Worm (Caenorhabditis elegans) whole organism, mixed stage, embryonic: Measurements from ENCODE around the gene phg-1.

Experiments
- M03D4.4 ChIP-seq: sonication (generic microtip); optimal IDR thresholded peaks from 2 replicates; lab custom pipeline; 2017; ENCODE audit warnings: mild to moderate bottlenecking, missing genetic modification characterization, missing compliant biosample characterization
- bed-3 ChIP-seq: fragments of 200-800 bp; sonication (Bioruptor generic); optimal IDR thresholded peaks from 3 replicates; lab custom pipeline; 2018; ENCODE audit warnings: mild to moderate bottlenecking, missing genetic modification characterization, moderate library complexity, missing compliant biosample characterization
- blmp-1 ChIP-seq: fragments of 150-350 bp; optimal IDR thresholded peaks from 2 replicates; lab custom pipeline; 2014; ENCODE audit warnings: missing biosample characterization, missing genetic modification characterization
- ceh-39 ChIP-seq: fragments of 150-350 bp; optimal IDR thresholded peaks from 2 replicates; lab custom pipeline; 2014; ENCODE audit warnings: missing biosample characterization, missing genetic modification characterization
- ceh-43 ChIP-seq: fragments of 200-800 bp; sonication (Bioruptor generic); optimal IDR thresholded peaks from 2 replicates; lab custom pipeline; 2018; ENCODE audit warnings: mild to moderate bottlenecking, missing genetic modification characterization, moderate library complexity, missing compliant biosample characterization
- ceh-83 ChIP-seq: fragments of 200-800 bp; sonication (Bioruptor generic); optimal IDR thresholded peaks from 2 replicates; lab custom pipeline; 2018; ENCODE audit warnings: mild to moderate bottlenecking, missing genetic modification characterization, missing compliant biosample characterization
- ces-1 ChIP-seq: fragments of 150-350 bp; optimal IDR thresholded peaks from 2 replicates; lab custom pipeline; 2014; ENCODE audit warnings: missing biosample characterization, missing genetic modification reagents, missing genetic modification characterization
- cnd-1 ChIP-seq: fragments of 200-800 bp; sonication (Bioruptor generic); optimal IDR thresholded peaks from 2 replicates; lab custom pipeline; 2018; ENCODE audit warnings: mild to moderate bottlenecking, missing genetic modification characterization, missing compliant biosample characterization
- elt-1 ChIP-seq: sonication (generic microtip); optimal IDR thresholded peaks from 2 replicates; lab custom pipeline; 2017; ENCODE audit warnings: missing genetic modification characterization, mild to moderate bottlenecking, missing compliant biosample characterization, antibody characterized with exemption, moderate library complexity, borderline replicate concordance; ENCODE audit not compliant: insufficient read depth
- elt-3 ChIP-seq: fragments of 150-350 bp; optimal IDR thresholded peaks from 2 replicates; lab custom pipeline; 2014; ENCODE audit warnings: missing biosample characterization, missing genetic modification characterization
- flh-1 ChIP-seq: fragments of 200-800 bp; sonication (Bioruptor generic); optimal IDR thresholded peaks from 2 replicates; lab custom pipeline; 2018; ENCODE audit warnings: mild to moderate bottlenecking, missing genetic modification characterization, moderate library complexity, missing compliant biosample characterization
- ham-2 ChIP-seq: fragments of 200-800 bp; sonication (Bioruptor generic); optimal IDR thresholded peaks from 2 replicates; lab custom pipeline; 2018; ENCODE audit warnings: mild to moderate bottlenecking, missing genetic modification characterization, missing compliant biosample characterization
- hlh-1 ChIP-seq: fragments of 150-350 bp; optimal IDR thresholded peaks from 2 replicates; lab custom pipeline; 2014; ENCODE audit warnings: missing biosample characterization, missing genetic modification reagents, missing genetic modification characterization
- lin-13 ChIP-seq: fragments of 150-350 bp; optimal IDR thresholded peaks from 2 replicates; lab custom pipeline; 2014; ENCODE audit warnings: missing biosample characterization, missing genetic modification characterization
- lin-32 ChIP-seq: fragments of 200-800 bp; sonication (Bioruptor generic); optimal IDR thresholded peaks from 2 replicates; lab custom pipeline; 2018; ENCODE audit warnings: mild to moderate bottlenecking, missing genetic modification characterization, missing compliant biosample characterization
- lsy-2 ChIP-seq: fragments of 150-350 bp; optimal IDR thresholded peaks from 2 replicates; lab custom pipeline; 2014; ENCODE audit warnings: missing biosample characterization, missing genetic modification characterization
- mab-5 ChIP-seq: fragments of 150-350 bp; optimal IDR thresholded peaks from 2 replicates; lab custom pipeline; 2014; ENCODE audit warnings: missing biosample characterization, missing genetic modification characterization
- mep-1 ChIP-seq: fragments of 150-350 bp; optimal IDR thresholded peaks from 2 replicates; lab custom pipeline; 2017; ENCODE audit warnings: missing biosample characterization, missing genetic modification reagents, missing genetic modification characterization, inconsistent platforms
- mls-2 ChIP-seq: sonication (generic microtip); optimal IDR thresholded peaks from 2 replicates; lab custom pipeline; 2016; ENCODE audit warnings: mild to moderate bottlenecking, missing genetic modification characterization, moderate library complexity, missing compliant biosample characterization
- nhr-2 ChIP-seq: fragments of 150-350 bp; optimal IDR thresholded peaks from 2 replicates; lab custom pipeline; 2014; ENCODE audit warnings: missing biosample characterization, missing genetic modification characterization
- nhr-237 ChIP-seq: fragments of 150-350 bp; optimal IDR thresholded peaks from 2 replicates; lab custom pipeline; 2014; ENCODE audit warnings: missing biosample characterization, missing genetic modification characterization
- pha-4 ChIP-seq: fragments of 150-350 bp; optimal IDR thresholded peaks from 2 replicates; lab custom pipeline; 2018; ENCODE audit warnings: missing biosample characterization, missing genetic modification reagents, missing genetic modification characterization
- sem-2 ChIP-seq: fragments of 200-800 bp; sonication (Bioruptor generic); optimal IDR thresholded peaks from 2 replicates; lab custom pipeline; 2018; ENCODE audit warnings: mild to moderate bottlenecking, missing genetic modification characterization, missing compliant biosample characterization
- snpc-4 ChIP-seq: fragments of 150-350 bp; optimal IDR thresholded peaks from 2 replicates; lab custom pipeline; 2014; ENCODE audit warnings: missing biosample characterization, missing genetic modification characterization
- sptf-1 ChIP-seq: sonication (generic microtip); optimal IDR thresholded peaks from 2 replicates; lab custom pipeline; 2017; ENCODE audit warnings: mild to moderate bottlenecking, missing genetic modification characterization, moderate library complexity, missing compliant biosample characterization
- tbx-8 ChIP-seq: fragments of 200-800 bp; sonication (Bioruptor generic); optimal IDR thresholded peaks from 2 replicates; lab custom pipeline; 2018; ENCODE audit warnings: mild to moderate bottlenecking, missing genetic modification characterization, moderate library complexity, missing compliant biosample characterization
- unc-120 ChIP-seq: sonication (generic microtip); optimal IDR thresholded peaks from 2 replicates; lab custom pipeline; 2017; ENCODE audit warnings: missing genetic modification characterization, missing compliant biosample characterization; ENCODE audit not compliant: poor library complexity, severe bottlenecking
- unc-39 ChIP-seq: fragments of 150-350 bp; optimal IDR thresholded peaks from 2 replicates; lab custom pipeline; 2014; ENCODE audit warnings: missing biosample characterization, missing genetic modification characterization
- unc-62 ChIP-seq: fragments of 150-350 bp; optimal IDR thresholded peaks from 2 replicates; lab custom pipeline; 2014; ENCODE audit warnings: missing biosample characterization, missing genetic modification reagents, missing genetic modification characterization
- zip-8 ChIP-seq: fragments of 150-350 bp; optimal IDR thresholded peaks from 2 replicates; lab custom pipeline; 2014; ENCODE audit warnings: missing biosample characterization, missing genetic modification characterization
- ztf-11 ChIP-seq: fragments of 150-350 bp; optimal IDR thresholded peaks from 2 replicates; lab custom pipeline; 2014; ENCODE audit warnings: missing biosample characterization, missing genetic modification characterization

The phg-1 gene

DNA sequence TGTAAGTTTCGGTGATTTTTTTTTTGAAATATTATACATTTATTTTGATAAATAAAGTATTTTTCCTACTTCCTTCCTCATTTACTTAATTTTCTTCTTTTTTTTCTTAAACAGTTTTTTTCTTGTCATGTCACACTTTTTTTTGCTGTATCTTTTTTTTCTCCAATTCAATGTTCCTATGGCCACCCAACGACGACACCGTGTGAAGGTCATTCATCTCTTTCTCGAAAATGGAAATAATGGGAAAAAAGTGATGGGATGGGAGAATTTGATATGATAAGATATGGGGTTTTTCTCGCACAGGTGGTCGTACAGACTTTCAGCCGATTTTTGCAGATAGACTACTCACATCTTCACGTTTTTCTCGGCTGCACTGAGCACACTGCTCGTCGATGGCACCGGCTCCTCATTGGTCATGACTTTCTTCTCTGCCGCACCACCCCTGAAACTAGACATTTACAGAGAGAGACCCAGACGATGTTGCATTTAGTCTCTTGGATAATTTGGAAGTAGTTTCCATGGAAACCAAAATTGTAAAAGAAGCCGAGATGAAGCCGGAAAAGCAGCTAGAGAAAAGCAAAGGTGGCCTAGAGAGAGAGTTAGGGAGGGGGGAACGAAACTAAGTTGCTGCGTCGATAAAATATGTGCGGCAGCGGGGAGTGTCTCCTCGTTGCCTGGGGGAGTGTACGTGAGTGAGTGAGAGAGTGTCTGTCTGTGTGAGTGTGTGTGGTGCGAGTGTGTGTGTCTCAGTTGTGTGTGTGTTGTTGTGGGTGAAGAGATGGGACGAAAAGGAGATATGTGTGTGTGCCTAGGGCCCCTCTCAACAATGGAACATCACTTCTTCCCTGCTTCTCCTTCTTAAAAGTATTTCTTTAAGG is 31.7 kb downstream of the phg-1 start, which contains the start of gene daf-19 (continued):
- TF ChIP-seq M03D4.4 (tag; lab: Kevin White, UChicago), result peak; percentile 69
- TF ChIP-seq pha-4 (tag; lab: Kevin White, UChicago), result peak; percentile 36
- TF ChIP-seq lin-32, result peak; percentile 63
- peak; percentile 74 for TF ChIP-seq lsy-2 (tag; lab: Kevin White, UChicago)
- TF ChIP-seq hlh-1 (tag; lab: Kevin White, UChicago), result peak; percentile 85
- TF ChIP-seq, all 35 proteins: peak for 23

ce11 chrII:10170837-10171318 is 33.4 kb downstream of the phg-1 start, which contains the start of gene gpd-4:
gpd-4 (plus strand) TSS chrII:10171268.
- TF ChIP-seq ceh-43 (GFP tag; lab: Kevin White, UChicago), result no peak
- TF ChIP-seq ces-1 (GFP tag; lab: Kevin White, UChicago), result no peak
- no peak for TF ChIP-seq ztf-11 (tag; lab: Kevin White, UChicago)
- TF ChIP-seq mab-5 (tag; lab: Kevin White, UChicago), result no peak
- TF ChIP-seq M03D4.4 (tag; lab: Kevin White, UChicago), result no peak
- TF ChIP-seq nhr-2, result no peak
- TF ChIP-seq snpc-4, result no peak
- no peak for TF ChIP-seq cnd-1 (tag; lab: Kevin White, UChicago)
- TF ChIP-seq zip-8 (tag; lab: Kevin White, UChicago), result no peak
- TF ChIP-seq sptf-1 (tag; lab: Kevin White, UChicago), result no peak
- no peak for TF ChIP-seq hlh-1 (tag; lab: Kevin White, UChicago)
- no peak for TF ChIP-seq lin-32
- TF ChIP-seq flh-1, result no peak

DNA sequence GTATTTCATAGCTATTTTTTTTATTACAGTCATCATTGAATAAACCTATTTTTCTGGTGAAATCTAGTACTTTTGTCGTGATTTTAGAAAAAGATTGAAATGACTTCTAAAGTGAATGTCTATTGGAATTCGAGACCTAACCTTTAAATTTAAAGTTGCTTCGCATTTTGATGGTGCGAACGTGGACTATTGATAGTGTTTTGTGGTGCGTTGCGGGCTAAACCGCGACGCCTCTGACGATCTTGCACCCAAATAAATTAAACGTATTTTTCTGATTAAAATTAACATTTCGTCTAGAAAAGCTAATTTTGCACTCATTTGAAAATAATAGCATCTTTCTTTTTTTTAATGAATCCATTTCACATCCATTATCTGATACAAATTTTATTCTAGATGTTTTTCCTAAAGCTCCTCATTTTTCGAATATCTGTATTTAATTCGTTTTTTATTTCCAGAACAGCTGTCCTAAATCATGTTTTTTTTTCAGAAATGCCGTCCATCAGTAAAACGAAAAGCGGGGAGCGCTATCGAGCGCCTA is 35.0 kb downstream of the phg-1 start, which contains the start of gene wbp-11:
Gene wbp-11 (plus strand): TSS at position 488 of the 538 bp plus-strand sequence.
- TF ChIP-seq snpc-4, result no peak
- TF ChIP-seq mls-2 (tag; lab: Kevin White, UChicago), result no peak
- TF ChIP-seq unc-62 (GFP tag; lab: Kevin White, UChicago), result no peak
- TF ChIP-seq ham-2 (GFP tag; lab: Kevin White, UChicago), result no peak
- TF ChIP-seq elt-3, result no peak
- peak; percentile 2 for TF ChIP-seq lsy-2 (tag; lab: Kevin White, UChicago)
- TF ChIP-seq lin-13, result no peak
- TF ChIP-seq tbx-8 (GFP tag; lab: Kevin White, UChicago), result no peak
- TF ChIP-seq lin-32, result no peak
- no peak for TF ChIP-seq ceh-83 (GFP tag; lab: Kevin White, UChicago)
- no peak for TF ChIP-seq pha-4 (tag; lab: Kevin White, UChicago)
- no peak for TF ChIP-seq flh-1
- no peak for TF ChIP-seq unc-39 (tag; lab: Kevin White, UChicago)
- no peak for TF ChIP-seq ceh-39
- TF ChIP-seq mep-1 (tag; lab: Kevin White, UChicago), result peak; percentile 63

- TF ChIP-seq ces-1 (GFP tag; lab: Kevin White, UChicago) (no peak), ceh-39 (peak; percentile 30), elt-1 (tag; lab: Kevin White, UChicago) (no peak), blmp-1 (tag; lab: Kevin White, UChicago) (peak; percentile 75), lsy-2 (tag; lab: Kevin White, UChicago) (peak; percentile 91), lin-32 (no peak), hlh-1 (tag; lab: Kevin White, UChicago) (peak; percentile 39), ceh-43 (GFP tag; lab: Kevin White, UChicago) (no peak), tbx-8 (GFP tag; lab: Kevin White, UChicago) (no peak), lin-13 (peak; percentile 85), ham-2 (GFP tag; lab: Kevin White, UChicago) (no peak)
These were observed 36.9 kb downstream of the phg-1 start, which contains the start of gene F33H1.4 for ce11 chrII:10174338-10174737. F33H1.4 (plus strand) TSS chrII:10174648.

ce11 chrII:10182634-10183033 is 45.2 kb downstream of the phg-1 start, which contains the start of gene srd-1:
srd-1 (minus strand) TSS chrII:10182734.
- TF ChIP-seq unc-120 (tag; lab: Kevin White, UChicago), result no peak
- no peak for TF ChIP-seq nhr-237 (tag; lab: Kevin White, UChicago)
- TF ChIP-seq unc-39 (tag; lab: Kevin White, UChicago), result no peak
- TF ChIP-seq elt-1 (tag; lab: Kevin White, UChicago), result no peak
- no peak for TF ChIP-seq mep-1 (tag; lab: Kevin White, UChicago)
- TF ChIP-seq lsy-2 (tag; lab: Kevin White, UChicago), result no peak
- no peak for TF ChIP-seq ham-2 (GFP tag; lab: Kevin White, UChicago)
- no peak for TF ChIP-seq sem-2 (GFP tag; lab: Kevin White, UChicago)
- TF ChIP-seq zip-8 (tag; lab: Kevin White, UChicago), result no peak
- no peak for TF ChIP-seq bed-3
- TF ChIP-seq, all 35 proteins: peak for 0
